Worm (Caenorhabditis elegans): ENCODE data around the gene ced-6.

DNA sequence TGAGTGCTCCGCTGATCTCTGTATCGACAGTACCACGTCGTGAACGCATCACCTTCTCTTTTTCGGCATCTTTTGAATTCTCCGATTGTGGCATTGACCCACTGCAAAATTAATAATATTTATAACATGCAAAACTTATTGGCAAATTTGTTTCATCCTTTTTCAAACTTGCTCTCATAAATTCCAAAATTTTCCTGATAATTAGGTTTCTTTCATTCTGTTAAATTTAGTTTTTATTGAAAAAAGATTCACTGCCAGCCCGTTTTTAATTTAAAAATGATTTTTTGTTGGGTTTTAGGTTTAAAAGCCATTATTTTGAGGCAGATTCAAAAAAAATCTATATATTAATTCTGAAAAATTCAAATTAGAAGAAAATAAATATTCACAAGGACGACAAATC, 4.4 kb downstream of the ced-6 start, which contains the start of gene wdr-37:
- TF ChIP-seq pqm-1 (tag; optimal IDR thresholded peaks at IDR 0.05) (no peak), cey-2 (tag; optimal IDR thresholded peaks at IDR 0.05; ENCODE audit: borderline replicate concordance, insufficient read depth) (no peak), unc-39 (tag; optimal IDR thresholded peaks at IDR 0.05) (no peak), ztf-11 (tag; optimal IDR thresholded peaks at IDR 0.05) (no peak), dpl-1 (GFP tag; optimal IDR thresholded peaks at IDR 0.05) (no peak), F49E8.2 (tag; optimal IDR thresholded peaks at IDR 0.05; ENCODE audit: borderline replicate concordance) (no peak), snpc-4 (tag; optimal IDR thresholded peaks at IDR 0.05) (no peak), ceh-28 (tag; optimal IDR thresholded peaks at IDR 0.05) (no peak), mdl-1 (tag; optimal IDR thresholded peaks at IDR 0.05) (no peak), nhr-6 (tag; optimal IDR thresholded peaks at IDR 0.05) (no peak), nhr-10 (tag; optimal IDR thresholded peaks at IDR 0.05) (no peak), ama-1 (optimal IDR thresholded peaks at IDR 0.05) (no peak)

All from whole organism, L4 larva.